Fruit fly (Drosophila melanogaster): ENCODE data around the gene Orc5.

Gene Orc5

dm6 chr2L:13869400-13869799 is 39.8 kb downstream of the Orc5 start:
- TF ChIP-seq cad (GFP tag; optimal IDR thresholded peaks at IDR 0.05) (peak; percentile 50), CkIIα-i1 (GFP tag; IDR thresholded peaks at IDR 0.05) (no peak), Abd-B (GFP tag; optimal IDR thresholded peaks at IDR 0.05) (no peak), Gsc (GFP tag; IDR thresholded peaks at IDR 0.05) (no peak), CG33557 (GFP tag; optimal IDR thresholded peaks at IDR 0.05) (no peak), zen (tag; optimal IDR thresholded peaks at IDR 0.05) (peak; percentile 59), Nf-YB (GFP tag; optimal IDR thresholded peaks at IDR 0.05) (no peak), Hand (GFP tag; optimal IDR thresholded peaks at IDR 0.05) (no peak), CG10462 (GFP tag; optimal IDR thresholded peaks at IDR 0.05) (no peak), CG31388 (GFP tag; optimal IDR thresholded peaks at IDR 0.05) (no peak), rib (GFP tag; IDR thresholded peaks at IDR 0.05) (no peak), CG6813 (GFP tag; optimal IDR thresholded peaks at IDR 0.05) (no peak), p53 (GFP tag; optimal IDR thresholded peaks at IDR 0.05) (no peak), CG7928 (GFP tag; optimal IDR thresholded peaks at IDR 0.05) (no peak), Eip74EF (GFP tag; optimal IDR thresholded peaks at IDR 0.05) (no peak), CG7963 (GFP tag; IDR thresholded peaks at IDR 0.05; ENCODE audit: partially characterized antibody) (no peak), tll (GFP tag; optimal IDR thresholded peaks at IDR 0.05) (peak in 1 of 2 experiments; percentile 78), MBD-R2 (GFP tag; IDR thresholded peaks at IDR 0.05) (no peak), gro (GFP tag; optimal IDR thresholded peaks at IDR 0.05) (no peak), Taf1 (GFP tag; IDR thresholded peaks at IDR 0.05) (no peak), MTF-1 (GFP tag; optimal IDR thresholded peaks at IDR 0.05; ENCODE audit: borderline replicate concordance) (no peak), nerfin-1 (tag; optimal IDR thresholded peaks at IDR 0.05) (peak; percentile 79), CG14965 (GFP tag; optimal IDR thresholded peaks at IDR 0.05; ENCODE audit: borderline replicate concordance) (no peak), Hey (tag; optimal IDR thresholded peaks at IDR 0.05) (peak; percentile 82), sens (GFP tag) (peak; percentile 41), oc (tag; optimal IDR thresholded peaks at IDR 0.05) (no peak), Hr3 (GFP tag; optimal IDR thresholded peaks at IDR 0.05) (no peak), Oli (tag; optimal IDR thresholded peaks at IDR 0.05) (no peak), CG17186 (GFP tag; optimal IDR thresholded peaks at IDR 0.05) (no peak), CG2875 (GFP tag; optimal IDR thresholded peaks at IDR 0.05) (no peak), CG16779 (GFP tag; IDR thresholded peaks at IDR 0.05) (no peak), gsb-n (tag; optimal IDR thresholded peaks at IDR 0.05) (peak; percentile 73), Ets65A (GFP tag) (no peak), CG17361 (GFP tag; IDR thresholded peaks at IDR 0.05) (no peak), hkb (optimal IDR thresholded peaks at IDR 0.05) (no peak), hkb (GFP tag; IDR thresholded peaks at IDR 0.05) (no peak), otp (GFP tag; IDR thresholded peaks at IDR 0.05) (no peak), lbe (GFP tag; optimal IDR thresholded peaks at IDR 0.05) (no peak), twi (tag; optimal IDR thresholded peaks at IDR 0.05) (peak; percentile 0), Hr51 (GFP tag; optimal IDR thresholded peaks at IDR 0.05) (no peak), scrt (GFP tag; optimal IDR thresholded peaks at IDR 0.05) (no peak), D (optimal IDR thresholded peaks at IDR 0.05) (peak; percentile 29), D (GFP tag; optimal IDR thresholded peaks at IDR 0.05) (no peak), fu2 (GFP tag; optimal IDR thresholded peaks at IDR 0.05) (no peak), usp (GFP tag; optimal IDR thresholded peaks at IDR 0.05) (no peak)

Data from whole organism, embryonic.